Fruit fly (Drosophila melanogaster): Measurements from ENCODE around the gene NAAT1.

NAAT1 gene

DNA sequence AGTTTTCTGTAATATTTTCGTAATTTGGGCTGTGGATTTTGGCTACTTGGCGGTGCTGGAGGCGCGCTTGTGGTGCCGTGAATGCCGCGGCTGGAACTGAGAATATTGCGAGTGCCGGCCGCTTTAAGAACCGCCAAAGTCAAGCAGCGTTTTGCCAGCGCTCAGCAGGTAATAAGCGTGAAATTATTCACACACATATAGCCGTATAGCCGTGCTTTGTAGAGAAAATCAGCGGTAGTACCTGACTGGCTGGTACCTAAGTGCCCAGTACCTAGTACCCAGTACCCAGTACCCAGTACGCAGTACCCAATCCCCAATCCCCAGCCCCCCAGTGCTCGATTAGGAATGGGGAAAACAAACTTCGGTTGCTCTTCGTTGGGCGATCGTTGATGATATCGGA is at the start of gene NAAT1:
Gene NAAT1, minus strand, starts transcription at position 101 of the 400 bp plus-strand sequence.
- TF ChIP-seq CG11902 (GFP tag; optimal IDR thresholded peaks at IDR 0.05), result no peak
- TF ChIP-seq Sox15 (GFP tag; optimal IDR thresholded peaks at IDR 0.05), result no peak
- no peak for TF ChIP-seq CG9139 (GFP tag; optimal IDR thresholded peaks at IDR 0.05)
- no peak for TF ChIP-seq topi (GFP tag; optimal IDR thresholded peaks at IDR 0.05)
- no peak for TF ChIP-seq CG6276 (GFP tag; optimal IDR thresholded peaks at IDR 0.05)
- no peak for TF ChIP-seq esn (GFP tag; optimal IDR thresholded peaks at IDR 0.05)
- no peak for TF ChIP-seq CG6792 (GFP tag; optimal IDR thresholded peaks at IDR 0.05)
- TF ChIP-seq CG10631 (GFP tag; optimal IDR thresholded peaks at IDR 0.05), result no peak
- TF ChIP-seq Blimp-1 (GFP tag; optimal IDR thresholded peaks at IDR 0.05), result no peak
- no peak for TF ChIP-seq Ets96B (tag; optimal IDR thresholded peaks at IDR 0.05)
- TF ChIP-seq achi (GFP tag; optimal IDR thresholded peaks at IDR 0.05), result no peak
- TF ChIP-seq CG34406 (GFP tag; optimal IDR thresholded peaks at IDR 0.05), result no peak

DNA sequence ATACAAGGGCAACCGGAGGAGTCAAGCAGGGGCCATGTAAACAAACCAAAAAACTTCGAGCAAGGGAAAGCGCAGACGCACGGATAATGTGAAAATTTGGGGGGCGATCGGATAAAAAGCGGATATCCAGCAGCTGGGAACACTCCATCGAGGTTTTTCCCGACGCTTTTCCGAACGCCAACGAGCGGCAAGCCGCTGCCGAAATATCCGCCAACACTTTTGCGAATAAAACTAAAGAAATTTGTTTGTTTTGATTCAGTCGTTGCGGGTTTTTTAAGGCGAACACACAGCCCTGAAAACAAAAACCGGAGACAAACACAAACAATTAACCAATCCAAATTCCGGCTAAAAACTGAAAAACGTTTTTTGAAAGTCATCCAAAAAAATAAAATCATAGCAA is 35.8 kb upstream of the NAAT1 start, which contains the start of gene SPR:
Gene SPR, plus strand, starts transcription at position 253 of the 400 bp plus-strand sequence.
- TF ChIP-seq eg (GFP tag; IDR thresholded peaks at IDR 0.05) (0 out of 3 replicates have a peak, but pooled peaks have one; percentile 25), CG6808 (GFP tag; optimal IDR thresholded peaks at IDR 0.05) (no peak)

DNA sequence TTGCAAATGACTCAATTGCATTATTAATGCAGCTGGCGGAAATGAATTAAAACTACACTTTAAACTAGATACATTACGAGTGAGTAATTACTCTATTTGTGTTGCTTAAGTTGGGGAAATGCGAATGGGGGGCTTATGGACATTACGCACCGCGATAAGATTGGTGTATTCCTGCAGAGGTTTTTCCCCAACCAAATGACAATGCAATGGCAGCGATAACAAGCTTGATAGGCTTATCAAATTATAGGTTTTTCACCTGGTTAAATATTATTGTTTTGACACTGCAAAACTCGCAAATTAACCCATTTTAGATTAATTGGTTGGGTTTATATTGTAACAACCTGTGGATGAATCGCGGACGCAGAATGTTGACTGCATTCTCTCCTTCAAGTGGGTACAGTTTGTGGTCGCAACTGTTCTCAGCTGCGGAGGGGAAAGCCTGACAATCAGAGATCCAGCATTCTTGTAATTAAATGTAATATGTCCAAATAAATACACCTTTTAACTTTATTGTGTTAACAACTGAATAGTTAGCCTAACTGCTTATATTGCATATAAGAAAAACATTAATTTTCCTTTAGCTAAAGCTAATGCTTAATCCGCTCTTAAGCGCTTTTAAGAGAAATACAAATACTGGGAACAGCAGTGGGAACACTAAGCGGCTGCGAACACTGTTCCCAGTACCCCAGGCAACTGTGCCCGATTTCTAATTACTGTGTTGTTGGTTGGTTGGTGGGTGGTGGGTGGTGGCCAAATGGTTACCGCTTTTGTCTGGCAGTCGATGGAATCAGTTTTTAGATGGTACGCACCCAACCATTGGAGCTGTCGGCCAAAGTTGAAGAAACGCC is 22.2 kb upstream of the NAAT1 start:
- TF ChIP-seq Eip78C (GFP tag) (peak; percentile 27), spab (GFP tag; optimal IDR thresholded peaks at IDR 0.05) (no peak), Eip75B (GFP tag; optimal IDR thresholded peaks at IDR 0.05) (no peak), CG8632 (GFP tag; optimal IDR thresholded peaks at IDR 0.05) (no peak), dac (GFP tag; optimal IDR thresholded peaks at IDR 0.05) (no peak), fkh (GFP tag; optimal IDR thresholded peaks at IDR 0.05) (no peak), Blimp-1 (GFP tag; optimal IDR thresholded peaks at IDR 0.05) (no peak), Gug (GFP tag; IDR thresholded peaks at IDR 0.05) (no peak), CG9139 (GFP tag; optimal IDR thresholded peaks at IDR 0.05) (no peak)

DNA sequence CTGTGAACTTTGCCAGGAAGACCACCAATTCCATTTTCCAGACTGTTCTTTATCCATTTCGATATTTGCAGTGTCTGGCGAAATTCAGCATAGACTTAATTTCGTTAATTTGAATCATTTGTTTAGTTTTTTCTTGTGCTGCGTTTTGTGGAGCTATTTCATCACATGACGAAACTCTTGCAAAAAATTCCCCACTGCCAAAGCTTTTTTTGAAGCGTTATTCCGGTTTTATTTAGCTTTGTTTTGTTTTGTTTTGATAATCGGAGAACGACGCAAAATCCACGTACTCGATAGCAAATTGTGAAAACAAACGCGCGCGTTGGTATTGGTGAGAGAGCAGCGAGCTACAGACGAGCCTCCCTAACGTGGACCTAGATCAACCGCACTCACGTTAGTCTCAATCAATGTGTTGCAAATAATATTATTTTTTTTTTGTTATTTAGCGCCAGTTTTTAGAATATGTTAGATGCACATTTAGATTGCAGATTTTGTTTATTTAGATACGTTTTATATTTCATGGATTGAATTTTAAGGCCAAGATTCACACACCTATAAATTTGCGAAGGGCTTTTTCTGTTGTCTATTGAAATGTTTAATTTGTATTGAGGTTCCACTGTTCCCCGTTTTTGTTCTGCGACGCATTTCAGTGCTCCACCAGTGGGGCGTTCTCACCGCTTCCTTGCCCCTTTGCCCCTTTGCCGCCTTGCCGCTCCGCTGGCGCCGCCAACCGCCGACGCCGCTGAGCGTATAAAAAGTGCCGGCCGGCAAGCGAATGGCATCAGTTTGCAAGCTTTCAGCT is 19.3 kb upstream of the NAAT1 start:
- no peak for TF ChIP-seq Hr38 (GFP tag; optimal IDR thresholded peaks at IDR 0.05)
- peak; percentile 94 for TF ChIP-seq lz (GFP tag; optimal IDR thresholded peaks at IDR 0.05)
- TF ChIP-seq CG8632 (GFP tag; optimal IDR thresholded peaks at IDR 0.05), result peak; percentile 81
- TF ChIP-seq CG6792 (GFP tag; optimal IDR thresholded peaks at IDR 0.05), result peak; percentile 91
- TF ChIP-seq ss (GFP tag; optimal IDR thresholded peaks at IDR 0.05), result peak; percentile 87 to 91
- peak; percentile 80 for TF ChIP-seq CG3032 (tag; optimal IDR thresholded peaks at IDR 0.05)
- peak; percentile 89 for TF ChIP-seq CG34406 (GFP tag; optimal IDR thresholded peaks at IDR 0.05)
- TF ChIP-seq dac (GFP tag; optimal IDR thresholded peaks at IDR 0.05), result peak; percentile 84
- TF ChIP-seq Gug (GFP tag; IDR thresholded peaks at IDR 0.05), result peak; percentile 76
- peak; percentile 93 for TF ChIP-seq CG32006 (GFP tag; optimal IDR thresholded peaks at IDR 0.05)
- TF ChIP-seq OdsH (GFP tag; optimal IDR thresholded peaks at IDR 0.05), result peak; percentile 93
- peak; percentile 91 for TF ChIP-seq achi (GFP tag; optimal IDR thresholded peaks at IDR 0.05)
- peak; percentile 89 for TF ChIP-seq CG10669 (GFP tag; optimal IDR thresholded peaks at IDR 0.05)
- peak; percentile 91 for TF ChIP-seq acj6 (GFP tag; optimal IDR thresholded peaks at IDR 0.05)
- peak; percentile 83 for TF ChIP-seq CG6854 (GFP tag; optimal IDR thresholded peaks at IDR 0.05)
- peak; percentile 82 for TF ChIP-seq CG16779 (tag; optimal IDR thresholded peaks at IDR 0.05)
- peak; percentile 91 for TF ChIP-seq CG6808 (GFP tag; optimal IDR thresholded peaks at IDR 0.05)
- TF ChIP-seq Sox102F (GFP tag; optimal IDR thresholded peaks at IDR 0.05), result peak; percentile 88
- peak; percentile 92 for TF ChIP-seq cyc (GFP tag; optimal IDR thresholded peaks at IDR 0.05)
- TF ChIP-seq CG11294 (GFP tag; IDR thresholded peaks at IDR 0.05), result peak; percentile 74
- peak; percentile 52 for TF ChIP-seq fd85E (GFP tag; optimal IDR thresholded peaks at IDR 0.05)
- TF ChIP-seq Sox14 (GFP tag; optimal IDR thresholded peaks at IDR 0.05), result peak; percentile 96
- TF ChIP-seq CG15336 (GFP tag; IDR thresholded peaks at IDR 0.05), result peak; percentile 88
- TF ChIP-seq fd59A (GFP tag; optimal IDR thresholded peaks at IDR 0.05), result peak; percentile 85
- TF ChIP-seq fkh (GFP tag; optimal IDR thresholded peaks at IDR 0.05), result peak; percentile 60
- TF ChIP-seq spab (GFP tag; optimal IDR thresholded peaks at IDR 0.05), result peak; percentile 81
- peak; percentile 75 for TF ChIP-seq Blimp-1 (GFP tag; optimal IDR thresholded peaks at IDR 0.05)
- peak; percentile 93 for TF ChIP-seq topi (GFP tag; optimal IDR thresholded peaks at IDR 0.05)
- TF ChIP-seq Eip78C (GFP tag), result peak; percentile 98
- TF ChIP-seq Ets96B (tag; optimal IDR thresholded peaks at IDR 0.05), result peak; percentile 79
- peak; percentile 82 for TF ChIP-seq CG8319 (GFP tag; optimal IDR thresholded peaks at IDR 0.05)
- TF ChIP-seq Sox15 (GFP tag; optimal IDR thresholded peaks at IDR 0.05), result peak; percentile 90
- TF ChIP-seq Met (GFP tag; optimal IDR thresholded peaks at IDR 0.05), result peak; percentile 92

Measured in whole organism, prepupa.